Worm (Caenorhabditis elegans) whole organism, L2 larva: ENCODE results near the gene Y53C12A.7.

Experiments used
- R02D3.7 ChIP-seq: fragments of 150-350 bp; optimal IDR thresholded peaks from 2 replicates; lab custom pipeline; 2014; ENCODE audit warnings: missing biosample characterization, missing genetic modification characterization
- lin-39 ChIP-seq: fragments of 150-350 bp; optimal IDR thresholded peaks from 2 replicates; lab custom pipeline; 2014; ENCODE audit warnings: missing biosample characterization, missing genetic modification reagents, missing genetic modification characterization
- nhr-10 ChIP-seq: sonication (generic microtip); optimal IDR thresholded peaks from 2 replicates; lab custom pipeline; 2017; ENCODE audit warnings: missing biosample characterization, missing genetic modification characterization
- nhr-21 ChIP-seq: fragments of 150-350 bp; optimal IDR thresholded peaks from 2 replicates; lab custom pipeline; 2014; ENCODE audit warnings: missing biosample characterization, missing genetic modification characterization
- nhr-25 ChIP-seq: fragments of 150-350 bp; sonication (generic microtip); optimal IDR thresholded peaks from 3 replicates; lab custom pipeline; 2014; ENCODE audit warnings: missing biosample characterization, missing genetic modification characterization

ce11 chrII:9704746-9705145 lies 4.4 kb downstream of the Y53C12A.7 start, which contains the start of gene Y53C12A.10:
- TF ChIP-seq R02D3.7: no peak
- no peak for TF ChIP-seq nhr-25 (tag; lab: Kevin White, UChicago)
- no peak for TF ChIP-seq nhr-10 (tag; lab: Kevin White, UChicago)
- no peak for TF ChIP-seq lin-39
- no peak for TF ChIP-seq nhr-21 (tag; lab: Kevin White, UChicago)
